Worm (Caenorhabditis elegans) whole organism, early embryonic: ENCODE measurements around the gene fbxa-181.

Source experiments
- B0310.2 ChIP-seq: sonication (generic microtip); optimal IDR thresholded peaks from 2 replicates; lab custom pipeline; 2016; ENCODE audit warnings: mild to moderate bottlenecking, missing genetic modification characterization, missing compliant biosample characterization
- F13C5.2 ChIP-seq: sonication (generic microtip); optimal IDR thresholded peaks from 2 replicates; lab custom pipeline; 2017; ENCODE audit warnings: mild to moderate bottlenecking, missing genetic modification characterization, inconsistent platforms, missing compliant biosample characterization
- aly-1 ChIP-seq: sonication (generic microtip); optimal IDR thresholded peaks from 2 replicates; lab custom pipeline; 2016; ENCODE audit warnings: missing genetic modification characterization, missing compliant biosample characterization
- ama-1 ChIP-seq: fragments of 150-350 bp; optimal IDR thresholded peaks from 2 replicates; lab custom pipeline; 2014
- ceh-13 ChIP-seq: fragments of 200-800 bp; sonication (Bioruptor generic); optimal IDR thresholded peaks from 2 replicates; lab custom pipeline; 2018; ENCODE audit warnings: mild to moderate bottlenecking, missing genetic modification characterization, missing compliant biosample characterization
- scrt-1 ChIP-seq: fragments of 200-800 bp; sonication (Bioruptor generic); IDR thresholded peaks from 2 replicates; pipeline ENCODE4 v1.3.6; 2022; ENCODE audit warnings: missing genetic modification characterization, missing compliant biosample characterization
- tbx-11 ChIP-seq: fragments of 200-800 bp; sonication (Bioruptor generic); IDR thresholded peaks from 2 replicates; pipeline ENCODE4 v1.3.6; 2022; ENCODE audit warnings: missing genetic modification characterization, missing compliant biosample characterization

DNA sequence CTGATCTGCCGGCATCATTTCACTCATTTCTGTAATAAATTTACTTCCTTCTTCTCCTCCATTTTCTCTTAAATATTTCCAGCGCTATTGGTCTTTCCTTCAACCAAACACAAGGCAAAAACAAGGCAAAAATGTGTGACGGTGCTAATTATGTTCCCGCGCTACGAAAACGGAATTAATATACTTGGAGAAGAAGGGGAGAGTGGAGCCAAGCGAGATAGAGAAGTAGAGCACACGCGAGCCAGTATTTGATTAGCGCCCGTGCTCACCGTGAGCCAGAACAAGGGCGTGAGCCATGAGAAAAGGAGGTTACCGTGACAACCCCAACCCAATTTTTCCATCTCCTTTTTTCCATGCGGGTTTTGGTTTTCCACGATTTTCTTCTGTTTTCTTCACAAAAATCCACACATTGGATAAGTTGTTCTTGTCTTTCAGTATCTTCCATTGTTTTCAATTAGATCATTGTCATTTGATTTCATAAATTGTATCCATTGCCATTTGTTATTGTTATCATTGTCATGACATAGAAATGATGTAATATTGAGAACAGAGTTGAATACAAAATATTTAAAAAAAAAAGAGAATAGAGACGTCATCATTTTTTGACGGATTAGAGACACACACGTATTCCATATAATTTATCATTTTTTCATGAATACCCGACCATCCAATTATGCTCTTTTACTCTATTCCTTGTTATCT, 36.9 kb downstream of the fbxa-181 start, which contains the start of gene F20G2.6:
- TF ChIP-seq scrt-1 (GFP tag; lab: Robert Waterston, UW) (no peak), F13C5.2 (tag; lab: Kevin White, UChicago) (no peak), tbx-11 (GFP tag; lab: Robert Waterston, UW) (no peak), B0310.2 (tag; lab: Kevin White, UChicago) (no peak), ama-1 (lab: Kevin White, UChicago) (no peak), ceh-13 (GFP tag; lab: Kevin White, UChicago) (no peak), aly-1 (tag; lab: Kevin White, UChicago) (no peak)
